Fruit fly (Drosophila melanogaster): Measurements from ENCODE around the gene CG3164.

The CG3164 gene

dm6 chr2L:102161-102761, 28.3 kb downstream of the CG3164 start, which contains the start of gene Creld (continued):
- TF ChIP-seq wdn (GFP tag; IDR thresholded peaks at IDR 0.05) (no peak), CG6791 (GFP tag; IDR thresholded peaks at IDR 0.05; ENCODE audit: partially characterized antibody) (peak; percentile 100), CG2199 (GFP tag; IDR thresholded peaks at IDR 0.05) (no peak), Eip74EF (GFP tag; optimal IDR thresholded peaks at IDR 0.05) (no peak), Bteb2 (GFP tag; optimal IDR thresholded peaks at IDR 0.05) (no peak), CG30020 (tag; optimal IDR thresholded peaks at IDR 0.05) (peak; percentile 22), TFAM (GFP tag; optimal IDR thresholded peaks at IDR 0.05) (no peak), CG5953 (GFP tag; IDR thresholded peaks at IDR 0.05) (no peak), CG10366 (GFP tag; IDR thresholded peaks at IDR 0.05) (no peak), CG31224 (GFP tag; IDR thresholded peaks at IDR 0.05) (no peak), Ravus (GFP tag; IDR thresholded peaks at IDR 0.05) (no peak), CG2678 (tag; optimal IDR thresholded peaks at IDR 0.05) (no peak), bigmax (GFP tag; optimal IDR thresholded peaks at IDR 0.05) (peak; percentile 16), CG11093 (GFP tag; IDR thresholded peaks at IDR 0.05) (no peak), CG3281 (GFP tag; optimal IDR thresholded peaks at IDR 0.05) (no peak), gcm2 (GFP tag; optimal IDR thresholded peaks at IDR 0.05) (no peak), D19A (tag; optimal IDR thresholded peaks at IDR 0.05) (no peak), Lpt (GFP tag; optimal IDR thresholded peaks at IDR 0.05) (no peak), usp (GFP tag; optimal IDR thresholded peaks at IDR 0.05) (no peak), CG3847 (GFP tag; IDR thresholded peaks at IDR 0.05) (no peak; the same call in 1 of the 2 replicates), Ada2b (GFP tag; IDR thresholded peaks at IDR 0.05) (no peak), CG17612 (GFP tag; IDR thresholded peaks at IDR 0.05) (no peak), mirr (GFP tag; optimal IDR thresholded peaks at IDR 0.05) (no peak), Hmr (GFP tag; optimal IDR thresholded peaks at IDR 0.05) (no peak), CG4328 (GFP tag; optimal IDR thresholded peaks at IDR 0.05) (no peak), nmo (GFP tag; optimal IDR thresholded peaks at IDR 0.05) (no peak), CG8388 (GFP tag; optimal IDR thresholded peaks at IDR 0.05) (no peak), CG10274 (GFP tag; optimal IDR thresholded peaks at IDR 0.05) (no peak), CG10321 (GFP tag; IDR thresholded peaks at IDR 0.05) (no peak), chn (GFP tag; optimal IDR thresholded peaks at IDR 0.05) (no peak), Hr39 (optimal IDR thresholded peaks at IDR 0.05) (no peak), E2f2 (GFP tag; IDR thresholded peaks at IDR 0.05) (peak; percentile 72), CG9817 (tag; optimal IDR thresholded peaks at IDR 0.05) (no peak), gsb (GFP tag; IDR thresholded peaks at IDR 0.05) (no peak), Mad (GFP tag; optimal IDR thresholded peaks at IDR 0.05) (no peak), CG4854 (GFP tag; optimal IDR thresholded peaks at IDR 0.05) (peak; percentile 29), pita (GFP tag; optimal IDR thresholded peaks at IDR 0.05) (peak; percentile 47), fru (optimal IDR thresholded peaks at IDR 0.05) (no peak), prd (optimal IDR thresholded peaks at IDR 0.05) (no peak), prd (GFP tag; IDR thresholded peaks at IDR 0.05) (no peak), klu (GFP tag; IDR thresholded peaks at IDR 0.05) (no peak), HmgD (GFP tag; optimal IDR thresholded peaks at IDR 0.05) (peak; percentile 13), nerfin-1 (tag; optimal IDR thresholded peaks at IDR 0.05) (no peak), Spps (tag; optimal IDR thresholded peaks at IDR 0.05) (no peak), ATbp (GFP tag; optimal IDR thresholded peaks at IDR 0.05) (no peak), CG17912 (GFP tag; optimal IDR thresholded peaks at IDR 0.05) (no peak), CG18262 (tag; optimal IDR thresholded peaks at IDR 0.05) (peak; percentile 44), kni (GFP tag; optimal IDR thresholded peaks at IDR 0.05) (no peak), gem (tag; optimal IDR thresholded peaks at IDR 0.05) (no peak), CG31365 (tag; optimal IDR thresholded peaks at IDR 0.05) (no peak), Myb (GFP tag; optimal IDR thresholded peaks at IDR 0.05) (peak; percentile 90), corto (GFP tag; optimal IDR thresholded peaks at IDR 0.05) (no peak)

All from whole organism, embryonic.